Fruit fly (Drosophila melanogaster) whole organism, embryonic: ENCODE results near the gene CG3862.

Experiments used
- B-H1 ChIP-seq: fragments of 200-800 bp; sonication (Bioruptor generic); IDR thresholded peaks from 3 replicates; pipeline ENCODE4 v1.3.6; 2022; ENCODE audit warnings: missing biosample characterization, missing genetic modification characterization
- CG10274 ChIP-seq: fragments of 200-800 bp; sonication (Bioruptor generic); optimal IDR thresholded peaks from 3 replicates; lab custom pipeline; 2017; ENCODE audit warnings: missing biosample characterization, mild to moderate bottlenecking, missing genetic modification characterization
- CG10979 ChIP-seq: fragments of 200-800 bp; sonication (Bioruptor generic); optimal IDR thresholded peaks from 2 replicates; lab custom pipeline; 2018; ENCODE audit warnings: missing biosample characterization, mild to moderate bottlenecking, missing genetic modification characterization, moderate library complexity
- CG12219 ChIP-seq: fragments of 200-800 bp; sonication (Bioruptor generic); optimal IDR thresholded peaks from 3 replicates; lab custom pipeline; 2018; ENCODE audit warnings: missing biosample characterization, mild to moderate bottlenecking, missing genetic modification characterization
- CG12236 ChIP-seq: fragments of 200-800 bp; sonication (Bioruptor generic); optimal IDR thresholded peaks from 2 replicates; lab custom pipeline; 2016; ENCODE audit warnings: missing biosample characterization, missing genetic modification characterization
- CG12659 ChIP-seq: fragments of 200-800 bp; sonication (Bioruptor generic); optimal IDR thresholded peaks from 3 replicates; lab custom pipeline; 2017; ENCODE audit warnings: mild to moderate bottlenecking, missing biosample characterization, missing genetic modification reagents, missing genetic modification characterization
- CG12942 ChIP-seq: fragments of 200-800 bp; sonication (Bioruptor generic); optimal IDR thresholded peaks from 3 replicates; lab custom pipeline; 2016; ENCODE audit warnings: missing biosample characterization, missing genetic modification characterization
- CG13123 ChIP-seq: fragments of 200-800 bp; sonication (Bioruptor generic); optimal IDR thresholded peaks from 2 replicates; lab custom pipeline; 2016; ENCODE audit warnings: missing biosample characterization, missing genetic modification characterization
- CG16863 ChIP-seq: fragments of 200-800 bp; sonication (Bioruptor generic); optimal IDR thresholded peaks from 3 replicates; lab custom pipeline; 2016; ENCODE audit warnings: missing biosample characterization, missing genetic modification characterization
- CG17829 ChIP-seq: fragments of 200-800 bp; optimal IDR thresholded peaks from 2 replicates; lab custom pipeline; 2019; ENCODE audit warnings: missing biosample characterization, mild to moderate bottlenecking, missing genetic modification characterization, moderate library complexity
- CG2116 ChIP-seq: fragments of 200-800 bp; sonication (Bioruptor generic); optimal IDR thresholded peaks from 3 replicates; lab custom pipeline; 2018; ENCODE audit warnings: missing biosample characterization, mild to moderate bottlenecking, missing genetic modification characterization
- CG2120 ChIP-seq: fragments of 200-800 bp; sonication (Bioruptor generic); optimal IDR thresholded peaks from 3 replicates; lab custom pipeline; 2016; ENCODE audit warnings: missing biosample characterization, missing genetic modification characterization
- CG3281 ChIP-seq: fragments of 200-800 bp; sonication (Bioruptor generic); optimal IDR thresholded peaks from 3 replicates; lab custom pipeline; 2017; ENCODE audit warnings: missing biosample characterization, mild to moderate bottlenecking, missing genetic modification characterization
- CG4617 ChIP-seq: fragments of 200-800 bp; sonication (Bioruptor generic); optimal IDR thresholded peaks from 3 replicates; lab custom pipeline; 2016; ENCODE audit warnings: missing biosample characterization, missing genetic modification characterization, borderline replicate concordance
- CG6654 ChIP-seq: fragments of 200-800 bp; sonication (Bioruptor generic); optimal IDR thresholded peaks from 2 replicates; lab custom pipeline; 2017; ENCODE audit warnings: missing biosample characterization, mild to moderate bottlenecking, missing genetic modification characterization
- CG6813 ChIP-seq: fragments of 200-800 bp; sonication (Bioruptor generic); optimal IDR thresholded peaks from 2 replicates; lab custom pipeline; 2017; ENCODE audit warnings: missing biosample characterization, missing genetic modification characterization, mild to moderate bottlenecking, moderate library complexity, missing genetic modification reagents
- CG7271 ChIP-seq: fragments of 200-800 bp; sonication (Bioruptor generic); optimal IDR thresholded peaks from 2 replicates; lab custom pipeline; 2018; ENCODE audit warnings: missing biosample characterization, mild to moderate bottlenecking, missing genetic modification characterization, moderate library complexity
- CG8290 ChIP-seq, 3 experiments: fragments of 200-800 bp; sonication (Bioruptor generic); optimal IDR thresholded peaks; 2 replicates each; lab custom pipeline; 2016 to 2019; ENCODE audit warnings: missing biosample characterization in 3 of 3, missing genetic modification characterization in 3 of 3, mild to moderate bottlenecking in 2 of 3, moderate library complexity in 1 of 3
- Camta ChIP-seq: fragments of 200-800 bp; sonication (Bioruptor generic); optimal IDR thresholded peaks from 2 replicates; lab custom pipeline; 2016; ENCODE audit warnings: missing biosample characterization, missing genetic modification characterization
- Dip3 ChIP-seq: fragments of 200-800 bp; sonication (Bioruptor generic); optimal IDR thresholded peaks from 3 replicates; lab custom pipeline; 2016; ENCODE audit warnings: missing biosample characterization, missing genetic modification characterization
- Fer1 ChIP-seq: fragments of 200-800 bp; sonication (Bioruptor generic); optimal IDR thresholded peaks from 2 replicates; lab custom pipeline; 2017; ENCODE audit warnings: missing biosample characterization, mild to moderate bottlenecking, missing genetic modification characterization
- Hmx ChIP-seq: fragments of 200-800 bp; sonication (Bioruptor generic); optimal IDR thresholded peaks from 2 replicates; lab custom pipeline; 2016; ENCODE audit warnings: missing biosample characterization, missing genetic modification characterization
- Hr39 ChIP-seq: fragments of >200 bp; optimal IDR thresholded peaks from 2 replicates; lab custom pipeline; 2017
- Lhr ChIP-seq: fragments of 200-800 bp; sonication (Bioruptor generic); optimal IDR thresholded peaks from 3 replicates; lab custom pipeline; 2017; ENCODE audit warnings: mild to moderate bottlenecking, missing biosample characterization, missing genetic modification reagents, missing genetic modification characterization
- PHDP ChIP-seq: fragments of 200-800 bp; sonication (Bioruptor generic); optimal IDR thresholded peaks from 3 replicates; lab custom pipeline; 2018; ENCODE audit warnings: missing biosample characterization, mild to moderate bottlenecking, missing genetic modification characterization, moderate library complexity
- Rx ChIP-seq: fragments of 200-800 bp; sonication (Bioruptor generic); IDR thresholded peaks from 2 replicates; pipeline ENCODE4 v1.3.6; 2022; ENCODE audit warnings: missing biosample characterization, missing genetic modification characterization
- Six4 ChIP-seq: fragments of 200-800 bp; sonication (Bioruptor generic); optimal IDR thresholded peaks from 2 replicates; lab custom pipeline; 2016; ENCODE audit warnings: missing biosample characterization, missing genetic modification characterization
- Usf ChIP-seq: fragments of 200-800 bp; sonication (Bioruptor generic); optimal IDR thresholded peaks from 2 replicates; lab custom pipeline; 2017; ENCODE audit warnings: missing genotype, missing biosample characterization, missing genetic modification characterization
- ab ChIP-seq: fragments of 200-800 bp; sonication (Bioruptor generic); optimal IDR thresholded peaks from 2 replicates; lab custom pipeline; 2016; ENCODE audit warnings: missing biosample characterization, missing genetic modification characterization
- bcd ChIP-seq: fragments of 200-800 bp; sonication (Bioruptor generic); optimal IDR thresholded peaks from 2 replicates; lab custom pipeline; 2017; ENCODE audit warnings: missing biosample characterization, mild to moderate bottlenecking, missing genetic modification characterization
- crc ChIP-seq: fragments of 200-800 bp; sonication (Bioruptor generic); optimal IDR thresholded peaks from 2 replicates; lab custom pipeline; 2016; ENCODE audit warnings: missing biosample characterization, missing genetic modification characterization
- dpn ChIP-seq, 2 experiments: fragments of 200-800 bp; sonication (Bioruptor generic); optimal IDR thresholded peaks; 3 replicates each; lab custom pipeline; 2016; ENCODE audit warnings: missing biosample characterization in 2 of 2, missing genetic modification characterization in 2 of 2
- esg ChIP-seq: fragments of 200-800 bp; sonication (Bioruptor generic); conservative IDR thresholded peaks from 2 replicates; pipeline ENCODE4 v1.3.6; 2022; ENCODE audit warnings: missing biosample characterization, missing genetic modification characterization
- eve ChIP-seq, 2 experiments: fragments of >200 bp; optimal IDR thresholded peaks; 2 replicates each; lab custom pipeline; 2017; ENCODE audit warnings: missing biosample characterization in 2 of 2, missing genetic modification characterization in 2 of 2
- gcm2 ChIP-seq: fragments of 200-800 bp; sonication (Bioruptor generic); optimal IDR thresholded peaks from 2 replicates; lab custom pipeline; 2016; ENCODE audit warnings: missing biosample characterization, missing genetic modification characterization
- gro ChIP-seq: fragments of 200-800 bp; sonication (Bioruptor generic); optimal IDR thresholded peaks from 2 replicates; lab custom pipeline; 2016; ENCODE audit warnings: missing biosample characterization, missing genetic modification characterization
- gt ChIP-seq: fragments of 200-800 bp; sonication (Bioruptor generic); IDR thresholded peaks from 2 replicates; pipeline ENCODE4 v1.3.6; 2022; ENCODE audit warnings: missing biosample characterization, missing genetic modification characterization
- ind ChIP-seq: fragments of 200-800 bp; sonication (Bioruptor generic); optimal IDR thresholded peaks from 3 replicates; lab custom pipeline; 2016; ENCODE audit warnings: missing biosample characterization, missing genetic modification characterization
- kay ChIP-seq: fragments of 200-800 bp; sonication (Bioruptor generic); optimal IDR thresholded peaks from 2 replicates; lab custom pipeline; 2016; ENCODE audit warnings: missing biosample characterization, missing genetic modification characterization
- kni ChIP-seq: fragments of 200-800 bp; sonication (Bioruptor generic); optimal IDR thresholded peaks from 3 replicates; lab custom pipeline; 2017; ENCODE audit warnings: mild to moderate bottlenecking, missing biosample characterization, missing genetic modification reagents, missing genetic modification characterization
- knrl ChIP-seq: fragments of 200-800 bp; sonication (Bioruptor generic); IDR thresholded peaks from 3 replicates; pipeline ENCODE4 v1.3.6; 2022; ENCODE audit warnings: missing biosample characterization, missing genetic modification characterization; ENCODE audit not compliant: partially characterized antibody
- sisA ChIP-seq: fragments of 200-800 bp; sonication (Bioruptor generic); IDR thresholded peaks from 2 replicates; pipeline ENCODE4 v1.3.6; 2022; ENCODE audit warnings: missing biosample characterization, missing genetic modification characterization
- slp2 ChIP-seq: fragments of 200-800 bp; sonication (Bioruptor generic); optimal IDR thresholded peaks from 2 replicates; lab custom pipeline; 2016; ENCODE audit warnings: missing biosample characterization, missing genetic modification characterization
- so ChIP-seq: fragments of 200-800 bp; sonication (Bioruptor generic); IDR thresholded peaks from 3 replicates; pipeline ENCODE4 v1.3.6; 2022; ENCODE audit warnings: missing biosample characterization, missing genetic modification characterization
- sob ChIP-seq: fragments of 200-800 bp; sonication (Bioruptor generic); IDR thresholded peaks from 2 replicates; pipeline ENCODE4 v1.3.6; 2022; ENCODE audit warnings: missing biosample characterization, missing genetic modification characterization
- sqz ChIP-seq: fragments of 200-800 bp; sonication (Bioruptor generic); optimal IDR thresholded peaks from 3 replicates; lab custom pipeline; 2018; ENCODE audit warnings: missing biosample characterization, mild to moderate bottlenecking, missing genetic modification characterization
- tap ChIP-seq: fragments of 200-800 bp; optimal IDR thresholded peaks from 3 replicates; lab custom pipeline; 2019; ENCODE audit warnings: missing biosample characterization, mild to moderate bottlenecking, missing genetic modification characterization, moderate library complexity
- tll ChIP-seq, 2 experiments: fragments of 200-800 bp in 1 of 2; fragments of >200 bp in 1 of 2; sonication (Bioruptor generic) in 1 of 2; optimal IDR thresholded peaks; 2 replicates each; lab custom pipeline; 2017 to 2019; ENCODE audit warnings: missing biosample characterization in 2 of 2, missing genetic modification characterization in 2 of 2, mild to moderate bottlenecking in 1 of 2, moderate library complexity in 1 of 2
- toy ChIP-seq: fragments of 200-800 bp; sonication (Bioruptor generic); IDR thresholded peaks from 2 replicates; pipeline ENCODE4 v1.3.6; 2022; ENCODE audit warnings: missing biosample characterization, missing genetic modification characterization
- unpg ChIP-seq: fragments of 200-800 bp; sonication (Bioruptor generic); optimal IDR thresholded peaks from 3 replicates; lab custom pipeline; 2018; ENCODE audit warnings: missing biosample characterization, mild to moderate bottlenecking, missing genetic modification characterization, moderate library complexity

CG3862 gene

dm6 chr2L:821242-821985 is 4.2 kb downstream of the CG3862 start, which contains the start of gene CG3662 (continued):
- TF ChIP-seq ind (GFP tag; lab: Kevin White, UChicago) (no peak), CG6813 (GFP tag; lab: Kevin White, UChicago) (no peak), toy (GFP tag; lab: Robert Waterston, UW) (no peak), crc (GFP tag; lab: Kevin White, UChicago) (no peak), Dip3 (no peak), CG3281 (GFP tag; lab: Kevin White, UChicago) (no peak), Hr39 (no peak), dpn (GFP tag; optimal IDR thresholded peaks at IDR 0.05; lab: Kevin White, UChicago) (peak in 1 of 2 experiments; percentile 6), sisA (GFP tag; lab: Robert Waterston, UW) (no peak), tap (no peak), CG12236 (GFP tag; lab: Kevin White, UChicago) (no peak), CG8290 (GFP tag; optimal IDR thresholded peaks at IDR 0.05; lab: Kevin White, UChicago) (no peak), CG8290 (tag; optimal IDR thresholded peaks at IDR 0.05; lab: Kevin White, UChicago) (no peak), tll (GFP tag; optimal IDR thresholded peaks at IDR 0.05; lab: Kevin White, UChicago) (no peak), CG2116 (peak; percentile 65), PHDP (tag; lab: Kevin White, UChicago) (peak; percentile 3), CG13123 (no peak), Rx (GFP tag; lab: Robert Waterston, UW) (no peak), Usf (GFP tag; lab: Kevin White, UChicago) (no peak), so (GFP tag; lab: Robert Waterston, UW) (0 out of 3 replicates have a peak, but pooled peaks have one; percentile 29), kay (GFP tag; lab: Kevin White, UChicago) (no peak), CG12942 (GFP tag; lab: Kevin White, UChicago) (no peak), slp2 (GFP tag; lab: Kevin White, UChicago) (no peak), esg (GFP tag; lab: Robert Waterston, UW) (no peak), eve (GFP tag; optimal IDR thresholded peaks at IDR 0.05; lab: Kevin White, UChicago) (no peak), CG2120 (peak; percentile 31), CG16863 (GFP tag; lab: Kevin White, UChicago) (no peak), CG4617 (peak; percentile 87), bcd (GFP tag; lab: Kevin White, UChicago) (peak; percentile 16), Fer1 (GFP tag; lab: Kevin White, UChicago) (peak; percentile 33), ab (GFP tag; lab: Kevin White, UChicago) (no peak), kni (GFP tag; lab: Kevin White, UChicago) (no peak), Camta (GFP tag; lab: Kevin White, UChicago) (no peak), CG7271 (tag; lab: Kevin White, UChicago) (no peak), Hmx (GFP tag; lab: Kevin White, UChicago) (no peak), unpg (GFP tag; lab: Kevin White, UChicago) (no peak), CG12659 (GFP tag; lab: Kevin White, UChicago) (peak; percentile 57), CG6654 (GFP tag; lab: Kevin White, UChicago) (no peak), CG17829 (tag; lab: Kevin White, UChicago) (peak; percentile 7), Six4 (GFP tag; lab: Kevin White, UChicago) (no peak), CG10274 (GFP tag; lab: Kevin White, UChicago) (no peak), B-H1 (GFP tag; lab: Robert Waterston, UW) (no peak), sqz (GFP tag; lab: Kevin White, UChicago) (no peak), CG10979 (tag; lab: Kevin White, UChicago) (no peak), sob (no peak), knrl (GFP tag; lab: Robert Waterston, UW) (peak; percentile 40; the same call in 1 of the 3 replicates), gt (no peak), CG12219 (GFP tag; lab: Kevin White, UChicago) (no peak), gcm2 (no peak), gro (GFP tag; lab: Kevin White, UChicago) (peak; percentile 33), Lhr (GFP tag; lab: Kevin White, UChicago) (peak; percentile 69)
